Fruit fly (Drosophila melanogaster) whole organism, wandering third instar larva: Measurements from ENCODE around the gene GstT3.

ENCODE experiments used
- Abd-B ChIP-seq: fragments of >200 bp; optimal IDR thresholded peaks from 2 replicates; lab custom pipeline; 2017; ENCODE audit warnings: missing biosample characterization, missing genetic modification characterization
- Hr78 ChIP-seq: fragments of >200 bp; optimal IDR thresholded peaks from 2 replicates; lab custom pipeline; 2017; ENCODE audit warnings: missing biosample characterization, missing genetic modification characterization
- h ChIP-seq: fragments of 200-800 bp; sonication (Bioruptor generic); optimal IDR thresholded peaks from 3 replicates; lab custom pipeline; 2016; ENCODE audit warnings: missing biosample characterization, mild to moderate bottlenecking, missing genetic modification characterization

dm6 chrX:20485880-20486279, 18.6 kb downstream of the GstT3 start, which contains the start of gene CG15461:
- TF ChIP-seq h (no peak), Abd-B (GFP tag; lab: Kevin White, UChicago) (no peak), Hr78 (GFP tag; lab: Kevin White, UChicago) (no peak)
